Fruit fly (Drosophila melanogaster): ENCODE measurements around the gene slgA.
A peak's percentile ranks its signal among the peaks of the same experiment; 100 is the strongest.

Gene slgA

DNA sequence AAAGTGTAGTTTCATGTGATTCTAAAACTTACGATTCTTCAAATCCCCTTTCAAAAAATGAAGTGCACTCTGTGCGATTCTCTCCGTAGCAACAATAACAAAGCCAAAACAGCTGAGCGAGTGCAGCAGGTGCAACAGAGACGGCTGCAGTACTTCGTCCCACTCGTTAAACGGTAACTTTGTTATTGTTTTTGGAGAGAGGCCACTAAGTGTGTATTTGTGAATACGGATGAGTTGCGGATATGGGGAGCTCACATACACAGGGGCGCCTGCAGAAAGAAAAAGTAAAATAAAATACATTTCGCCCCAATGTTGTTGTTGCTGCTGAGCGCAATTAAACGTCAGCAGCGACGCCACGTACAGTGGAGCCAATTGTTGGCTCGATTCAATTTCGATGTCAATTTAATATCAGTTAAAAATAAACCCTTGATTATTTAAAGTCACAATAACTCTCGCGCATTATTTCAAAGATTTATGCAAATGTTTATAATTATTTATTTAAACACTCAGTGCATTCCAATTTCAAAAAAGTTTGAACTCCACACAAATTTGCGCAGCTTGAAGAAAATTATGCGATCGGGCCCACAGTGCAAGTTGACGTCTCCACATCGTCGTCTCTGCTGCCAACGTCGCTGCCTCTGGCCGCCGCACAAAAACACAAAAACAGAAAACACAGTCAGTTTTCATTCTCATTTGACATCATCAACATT, 6.3 kb upstream of the slgA start (continued):
- TF ChIP-seq CG9437 (GFP tag; optimal IDR thresholded peaks at IDR 0.05) (peak; percentile 93), Ravus (GFP tag; IDR thresholded peaks at IDR 0.05) (peak; percentile 92), CG1603 (tag; optimal IDR thresholded peaks at IDR 0.05) (peak; percentile 87), CG4820 (GFP tag; optimal IDR thresholded peaks at IDR 0.05) (peak; percentile 96), CG32532 (GFP tag; IDR thresholded peaks at IDR 0.05) (peak; percentile 96), CG10209 (GFP tag; optimal IDR thresholded peaks at IDR 0.05) (peak; percentile 98), sr (GFP tag; IDR thresholded peaks at IDR 0.05) (peak; percentile 72), CG10959 (GFP tag; IDR thresholded peaks at IDR 0.05) (peak; percentile 86), sim (GFP tag; IDR thresholded peaks at IDR 0.05) (peak; percentile 90), mam (GFP tag; optimal IDR thresholded peaks at IDR 0.05) (peak; percentile 97), stwl (tag; optimal IDR thresholded peaks at IDR 0.05) (peak; percentile 4), Jarid2 (GFP tag; optimal IDR thresholded peaks at IDR 0.05) (peak; percentile 88), br (optimal IDR thresholded peaks at IDR 0.05) (no peak), ham (GFP tag; IDR thresholded peaks at IDR 0.05) (peak; percentile 93), wor (GFP tag; IDR thresholded peaks at IDR 0.05) (peak; percentile 95), tio (GFP tag; optimal IDR thresholded peaks at IDR 0.05) (peak; percentile 98), Mad (GFP tag; optimal IDR thresholded peaks at IDR 0.05) (peak; percentile 98), HLHmδ (GFP tag; optimal IDR thresholded peaks at IDR 0.05) (no peak), hth (optimal IDR thresholded peaks at IDR 0.05) (no peak), CG16815 (GFP tag; optimal IDR thresholded peaks at IDR 0.05) (peak; percentile 96), tna (GFP tag; IDR thresholded peaks at IDR 0.05; ENCODE audit: partially characterized antibody) (no peak), Dbx (GFP tag; IDR thresholded peaks at IDR 0.05) (peak; percentile 97), CG6765 (GFP tag; optimal IDR thresholded peaks at IDR 0.05) (peak; percentile 95), usp (GFP tag; optimal IDR thresholded peaks at IDR 0.05) (no peak), CG6654 (GFP tag; optimal IDR thresholded peaks at IDR 0.05) (peak; percentile 91), tup (GFP tag; optimal IDR thresholded peaks at IDR 0.05) (peak; percentile 83), CG4617 (GFP tag; optimal IDR thresholded peaks at IDR 0.05; ENCODE audit: borderline replicate concordance) (peak; percentile 95), CG32772 (GFP tag; IDR thresholded peaks at IDR 0.05) (peak; percentile 94), Dp (GFP tag; optimal IDR thresholded peaks at IDR 0.05) (peak; percentile 32), gcm2 (GFP tag; optimal IDR thresholded peaks at IDR 0.05) (peak; percentile 93), ac (GFP tag; optimal IDR thresholded peaks at IDR 0.05) (peak; percentile 91), nerfin-1 (tag; optimal IDR thresholded peaks at IDR 0.05) (peak; percentile 97), HLH54F (GFP tag; optimal IDR thresholded peaks at IDR 0.05) (peak; percentile 96), CG11398 (GFP tag; optimal IDR thresholded peaks at IDR 0.05) (peak; percentile 87), Gug (GFP tag; IDR thresholded peaks at IDR 0.05) (peak; percentile 94), Stat92E (GFP tag; optimal IDR thresholded peaks at IDR 0.05) (peak in 1 of 3 experiments; percentile 78), lilli (GFP tag; optimal IDR thresholded peaks at IDR 0.05) (peak; percentile 98), HLH4C (GFP tag; IDR thresholded peaks at IDR 0.05; ENCODE audit: partially characterized antibody) (0 out of 3 replicates have a peak, but pooled peaks have one; percentile 26), CG11560 (tag; IDR thresholded peaks at IDR 0.05) (peak; percentile 91; the same call in 2 of the 3 replicates), CG3407 (GFP tag; optimal IDR thresholded peaks at IDR 0.05) (peak; percentile 95), CG12236 (GFP tag; optimal IDR thresholded peaks at IDR 0.05) (peak; percentile 92), Hsf (GFP tag; optimal IDR thresholded peaks at IDR 0.05) (peak; percentile 98), CG3065 (GFP tag; optimal IDR thresholded peaks at IDR 0.05) (peak; percentile 87), CG3726 (GFP tag; IDR thresholded peaks at IDR 0.05) (peak; percentile 94), CG33557 (GFP tag; optimal IDR thresholded peaks at IDR 0.05) (peak; percentile 95), dm (GFP tag; optimal IDR thresholded peaks at IDR 0.05) (peak; percentile 87), CG11456 (GFP tag; IDR thresholded peaks at IDR 0.05) (peak; percentile 96), ato (GFP tag; IDR thresholded peaks at IDR 0.05; ENCODE audit: partially characterized antibody) (no peak), Chrac-16 (GFP tag; optimal IDR thresholded peaks at IDR 0.05) (peak; percentile 97), CG7786 (GFP tag; optimal IDR thresholded peaks at IDR 0.05) (peak; percentile 96)

All from whole organism, embryonic.